Fruit fly (Drosophila melanogaster): ENCODE results near the gene CG32669.

Gene CG32669

DNA sequence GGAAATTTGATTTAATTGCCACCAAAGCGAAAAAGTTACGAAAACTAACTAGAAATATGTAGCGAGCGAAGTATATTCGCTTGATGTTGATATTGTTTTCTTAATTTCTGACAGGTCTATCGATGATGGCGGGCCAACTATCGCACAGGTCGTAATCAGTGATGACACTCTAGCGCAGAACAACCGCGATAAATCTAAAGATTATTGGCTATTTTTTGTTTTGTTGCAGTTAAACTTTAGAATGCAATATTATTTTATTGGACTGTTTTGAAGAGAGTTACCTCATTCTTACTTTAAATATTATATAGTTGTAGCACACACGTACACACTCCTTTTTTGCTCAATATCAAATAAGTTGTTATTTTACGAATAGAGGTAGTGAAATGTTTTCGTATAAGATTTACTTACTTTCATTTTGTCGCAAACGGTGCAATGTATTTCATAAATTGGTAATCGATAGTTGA, 2.1 kb upstream of the CG32669 start, which contains the start of gene sbr (continued):
- TF ChIP-seq CHES-1-like (GFP tag; optimal IDR thresholded peaks at IDR 0.05) (peak; percentile 7), CG1602 (GFP tag; optimal IDR thresholded peaks at IDR 0.05) (no peak), ap (GFP tag; IDR thresholded peaks at IDR 0.05) (no peak), wek (GFP tag; optimal IDR thresholded peaks at IDR 0.05) (no peak), Bteb2 (GFP tag; optimal IDR thresholded peaks at IDR 0.05) (no peak), CG12219 (GFP tag; optimal IDR thresholded peaks at IDR 0.05) (no peak), sim (GFP tag; IDR thresholded peaks at IDR 0.05) (no peak), zf30C (GFP tag; optimal IDR thresholded peaks at IDR 0.05) (no peak), CG10979 (tag; optimal IDR thresholded peaks at IDR 0.05) (no peak), Meics (GFP tag; optimal IDR thresholded peaks at IDR 0.05) (no peak), CG32532 (GFP tag; IDR thresholded peaks at IDR 0.05) (0 out of 2 replicates have a peak, but pooled peaks have one; percentile 12), CG6813 (GFP tag; optimal IDR thresholded peaks at IDR 0.05) (no peak), CG16815 (GFP tag; optimal IDR thresholded peaks at IDR 0.05) (no peak), Dad (GFP tag; optimal IDR thresholded peaks at IDR 0.05) (no peak), CG15601 (tag; optimal IDR thresholded peaks at IDR 0.05) (no peak), NK7.1 (GFP tag; optimal IDR thresholded peaks at IDR 0.05) (no peak), aop (GFP tag; IDR thresholded peaks at IDR 0.05) (no peak), prd (optimal IDR thresholded peaks at IDR 0.05) (no peak), prd (GFP tag; IDR thresholded peaks at IDR 0.05) (peak; percentile 26; the same call in 1 of the 3 replicates), ro (GFP tag; IDR thresholded peaks at IDR 0.05) (no peak), MBD-R2 (GFP tag; IDR thresholded peaks at IDR 0.05) (peak; percentile 15; the same call in 1 of the 2 replicates), zfh2 (GFP tag; optimal IDR thresholded peaks at IDR 0.05) (no peak), CG1233 (GFP tag; optimal IDR thresholded peaks at IDR 0.05) (no peak), Usf (GFP tag; optimal IDR thresholded peaks at IDR 0.05) (no peak), hbn (GFP tag; IDR thresholded peaks at IDR 0.05; ENCODE audit: partially characterized antibody) (peak; percentile 53; the same call in 1 of the 2 replicates), twi (tag; optimal IDR thresholded peaks at IDR 0.05) (no peak), Hmr (GFP tag; optimal IDR thresholded peaks at IDR 0.05) (no peak), eve (GFP tag; optimal IDR thresholded peaks at IDR 0.05) (no peak), sug (tag; optimal IDR thresholded peaks at IDR 0.05) (peak; percentile 4), CG9876 (GFP tag; optimal IDR thresholded peaks at IDR 0.05) (no peak), cg (GFP tag; optimal IDR thresholded peaks at IDR 0.05) (no peak), CG4328 (GFP tag; optimal IDR thresholded peaks at IDR 0.05) (no peak), peb (GFP tag; IDR thresholded peaks at IDR 0.05) (no peak), ci (GFP tag; IDR thresholded peaks at IDR 0.05) (no peak), CG17612 (GFP tag; IDR thresholded peaks at IDR 0.05) (no peak), CG4707 (GFP tag; optimal IDR thresholded peaks at IDR 0.05) (no peak), repo (GFP tag; optimal IDR thresholded peaks at IDR 0.05) (no peak), toy (GFP tag; IDR thresholded peaks at IDR 0.05) (no peak), unc-4 (GFP tag; IDR thresholded peaks at IDR 0.05; ENCODE audit: partially characterized antibody) (peak; percentile 75), bbx (GFP tag; IDR thresholded peaks at IDR 0.05; ENCODE audit: partially characterized antibody) (0 out of 2 replicates have a peak, but pooled peaks have one; percentile 38), CG43689 (GFP tag; IDR thresholded peaks at IDR 0.05) (no peak), CG8359 (GFP tag; optimal IDR thresholded peaks at IDR 0.05; ENCODE audit: borderline replicate concordance) (no peak), Gsc (GFP tag; IDR thresholded peaks at IDR 0.05) (no peak), ERR (GFP tag; optimal IDR thresholded peaks at IDR 0.05) (no peak), Nf-YA (GFP tag; IDR thresholded peaks at IDR 0.05) (no peak), bsh (GFP tag; optimal IDR thresholded peaks at IDR 0.05) (no peak), tin (GFP tag; optimal IDR thresholded peaks at IDR 0.05) (no peak), unpg (GFP tag; optimal IDR thresholded peaks at IDR 0.05) (no peak), Dip2 (GFP tag; IDR thresholded peaks at IDR 0.05) (no peak), YL-1 (GFP tag; optimal IDR thresholded peaks at IDR 0.05) (no peak), CG2202 (tag; optimal IDR thresholded peaks at IDR 0.05) (no peak), tgo (GFP tag; IDR thresholded peaks at IDR 0.05) (no peak)

All from whole organism, embryonic.